Worm (Caenorhabditis elegans): ENCODE data around the gene F10G2.10.

ce11 chrV:7274992-7275391 is 47.0 kb upstream of the F10G2.10 start, which contains the start of gene C13A2.10:
- no peak for TF ChIP-seq Y55F3AM.14 (GFP tag; optimal IDR thresholded peaks at IDR 0.05)
- no peak for TF ChIP-seq ztf-1 (GFP tag; conservative IDR thresholded peaks at IDR 0.05)
- no peak for TF ChIP-seq lin-39 (tag; optimal IDR thresholded peaks at IDR 0.05)
- no peak for TF ChIP-seq ceh-16 (tag; optimal IDR thresholded peaks at IDR 0.05)
- TF ChIP-seq unc-62 (GFP tag; optimal IDR thresholded peaks at IDR 0.05): no peak
- TF ChIP-seq mbf-1 (tag; optimal IDR thresholded peaks at IDR 0.05): no peak

Measured in whole organism, L2 larva.